Fruit fly (Drosophila melanogaster): ENCODE data around the gene ppk.

- TF ChIP-seq CG8478 (optimal IDR thresholded peaks at IDR 0.05) (no peak), CTCF (optimal IDR thresholded peaks at IDR 0.05) (no peak)
These were observed 909 bp upstream of the ppk start for dm6 chr2L:14381881-14382280.
